Fruit fly (Drosophila melanogaster) whole organism: ENCODE measurements around the gene Pmi.

Experiments used
- CG8478 ChIP-seq: fragments of >200 bp; optimal IDR thresholded peaks from 2 replicates; lab custom pipeline; 2018; ENCODE audit warnings: inconsistent platforms
- EcR ChIP-seq, 2 experiments: fragments of >200 bp; optimal IDR thresholded peaks; 2 replicates each; lab custom pipeline; 2017; ENCODE audit warnings: missing biosample characterization in 2 of 2, missing genetic modification characterization in 2 of 2, missing genetic modification reagents in 2 of 2
- pan ChIP-seq: fragments of >200 bp; optimal IDR thresholded peaks from 2 replicates; lab custom pipeline; 2017
- psq ChIP-seq: fragments of >200 bp; optimal IDR thresholded peaks from 2 replicates; lab custom pipeline; 2017

- TF ChIP-seq pan (no peak), psq (peak; percentile 25), CG8478 (lab: Kevin White, UChicago) (no peak), EcR (GFP tag; optimal IDR thresholded peaks at IDR 0.05; lab: Kevin White, UChicago) (no peak)
Observed at dm6 chr3L:5770113-5770798, 9.6 kb upstream of the Pmi start.
